Fruit fly (Drosophila melanogaster): Measurements from ENCODE around the gene ND-13B.

ND-13B gene

DNA sequence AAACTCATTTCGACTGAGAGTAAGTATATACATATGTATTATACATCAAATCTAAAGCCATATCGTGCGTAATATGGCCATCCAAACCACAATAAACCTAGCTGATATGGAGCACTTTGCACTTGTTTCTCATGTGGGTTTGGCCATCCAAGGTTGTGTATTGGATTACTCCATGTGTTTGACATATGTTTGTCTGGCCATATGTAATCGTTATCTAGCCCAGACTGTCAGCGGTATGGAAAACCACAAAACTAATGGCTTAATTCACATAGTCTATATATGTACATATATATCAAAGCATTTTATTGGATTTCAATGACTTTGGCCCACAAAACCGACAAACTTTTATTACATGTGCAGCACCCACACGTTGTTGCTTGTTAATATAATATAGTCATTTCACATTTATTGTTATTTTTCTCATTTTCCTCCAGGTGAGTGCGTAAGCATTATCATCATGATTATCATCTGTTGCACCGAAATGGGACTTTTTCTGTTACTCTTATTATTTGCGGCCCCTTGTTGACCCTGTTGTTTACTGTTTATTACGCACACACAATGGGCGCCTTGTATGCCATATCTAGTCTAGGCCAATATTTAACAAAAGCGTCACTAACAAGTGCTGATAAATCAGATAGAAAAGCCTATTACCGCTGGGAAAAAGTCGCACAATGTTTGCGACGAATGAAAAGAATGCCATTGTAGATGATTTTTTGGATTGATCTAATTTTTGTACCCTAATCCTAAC lies 37.3 kb downstream of the ND-13B start (continued):
- peak; percentile 96 for TF ChIP-seq Med (GFP tag)
- peak; percentile 38 for TF ChIP-seq ash1 (GFP tag; optimal IDR thresholded peaks at IDR 0.05)
- TF ChIP-seq ase (GFP tag; IDR thresholded peaks at IDR 0.05): no peak
- TF ChIP-seq CG10979 (tag; optimal IDR thresholded peaks at IDR 0.05): peak; percentile 5
- TF ChIP-seq CG15601 (tag; optimal IDR thresholded peaks at IDR 0.05): peak; percentile 79
- no peak for TF ChIP-seq bbx (GFP tag; IDR thresholded peaks at IDR 0.05; ENCODE audit: partially characterized antibody)
- TF ChIP-seq ttk (GFP tag; IDR thresholded peaks at IDR 0.05): no peak
- no peak for TF ChIP-seq croc (GFP tag; conservative IDR thresholded peaks at IDR 0.05)
- peak; percentile 14 for TF ChIP-seq CTCF (GFP tag; optimal IDR thresholded peaks at IDR 0.05)
- TF ChIP-seq tll (GFP tag; optimal IDR thresholded peaks at IDR 0.05): no peak
- TF ChIP-seq CG11247 (GFP tag; IDR thresholded peaks at IDR 0.05): no peak
- TF ChIP-seq CG10366 (GFP tag; IDR thresholded peaks at IDR 0.05): 0 out of 2 replicates have a peak, but pooled peaks have one; percentile 15
- peak; percentile 45 for TF ChIP-seq CG3163 (GFP tag; optimal IDR thresholded peaks at IDR 0.05)
- peak; percentile 69 for TF ChIP-seq CG3281 (GFP tag; optimal IDR thresholded peaks at IDR 0.05)
- TF ChIP-seq CG9727 (GFP tag; optimal IDR thresholded peaks at IDR 0.05): peak; percentile 70
- TF ChIP-seq maf-S (GFP tag; optimal IDR thresholded peaks at IDR 0.05): peak; percentile 44
- TF ChIP-seq CG30020 (tag; optimal IDR thresholded peaks at IDR 0.05): no peak
- TF ChIP-seq CG1832 (GFP tag; optimal IDR thresholded peaks at IDR 0.05): no peak
- TF ChIP-seq CG14441 (GFP tag; IDR thresholded peaks at IDR 0.05): peak; percentile 20; the same call in 1 of the 2 replicates
- no peak for TF ChIP-seq gfzf (GFP tag; optimal IDR thresholded peaks at IDR 0.05)
- peak; percentile 77 for TF ChIP-seq CG6813 (GFP tag; optimal IDR thresholded peaks at IDR 0.05)
- peak; percentile 58 for TF ChIP-seq bcd (GFP tag; optimal IDR thresholded peaks at IDR 0.05)
- TF ChIP-seq dysf (GFP tag; IDR thresholded peaks at IDR 0.05): no peak
- no peak for TF ChIP-seq gce (GFP tag; IDR thresholded peaks at IDR 0.05)
- TF ChIP-seq NFAT (GFP tag; IDR thresholded peaks at IDR 0.05): no peak
- peak; percentile 48; the same call in 1 of the 2 replicates for TF ChIP-seq sim (GFP tag; IDR thresholded peaks at IDR 0.05)
- TF ChIP-seq sd (tag; optimal IDR thresholded peaks at IDR 0.05): peak; percentile 12
- no peak for TF ChIP-seq Lpt (GFP tag; optimal IDR thresholded peaks at IDR 0.05)
- peak; percentile 32 for TF ChIP-seq CG12155 (GFP tag; optimal IDR thresholded peaks at IDR 0.05)
- no peak for TF ChIP-seq Oaz (GFP tag; IDR thresholded peaks at IDR 0.05)
- TF ChIP-seq CG10654 (GFP tag; optimal IDR thresholded peaks at IDR 0.05): peak; percentile 54
- no peak for TF ChIP-seq BEAF-32 (GFP tag; optimal IDR thresholded peaks at IDR 0.05)
- peak; percentile 38 for TF ChIP-seq CG12104 (GFP tag; optimal IDR thresholded peaks at IDR 0.05)
- TF ChIP-seq gcm2 (GFP tag; optimal IDR thresholded peaks at IDR 0.05): no peak
- TF ChIP-seq CG7372 (GFP tag; IDR thresholded peaks at IDR 0.05): no peak
- peak; percentile 73 for TF ChIP-seq CG13296 (GFP tag; optimal IDR thresholded peaks at IDR 0.05)
- TF ChIP-seq TFAM (GFP tag; optimal IDR thresholded peaks at IDR 0.05): peak; percentile 34
- TF ChIP-seq hkb (optimal IDR thresholded peaks at IDR 0.05): no peak
- peak; percentile 76 for TF ChIP-seq hkb (GFP tag; IDR thresholded peaks at IDR 0.05)
- no peak for TF ChIP-seq ab (GFP tag; optimal IDR thresholded peaks at IDR 0.05)
- TF ChIP-seq CG34422 (GFP tag; IDR thresholded peaks at IDR 0.05): no peak; the same call in 2 of the 3 replicates
- TF ChIP-seq CG12744 (GFP tag; optimal IDR thresholded peaks at IDR 0.05): peak; percentile 53
- TF ChIP-seq ham (GFP tag; IDR thresholded peaks at IDR 0.05): no peak
- TF ChIP-seq Atf-2 (GFP tag; optimal IDR thresholded peaks at IDR 0.05): peak; percentile 32
- no peak for TF ChIP-seq dan (GFP tag; IDR thresholded peaks at IDR 0.05)
- TF ChIP-seq CG12942 (GFP tag; optimal IDR thresholded peaks at IDR 0.05): peak; percentile 62
- peak; percentile 58 for TF ChIP-seq cwo (GFP tag; optimal IDR thresholded peaks at IDR 0.05)
- TF ChIP-seq cas (GFP tag; IDR thresholded peaks at IDR 0.05): no peak
- peak; percentile 33; the same call in 1 of the 2 replicates for TF ChIP-seq CG32532 (GFP tag; IDR thresholded peaks at IDR 0.05)
- TF ChIP-seq crol (GFP tag; IDR thresholded peaks at IDR 0.05): no peak
- TF ChIP-seq Sox100B (GFP tag; optimal IDR thresholded peaks at IDR 0.05): peak; percentile 71
